Worm (Caenorhabditis elegans) whole organism, mixed stage, embryonic: Measurements from ENCODE around the gene Y81G3A.4.
"Not testable (repeated sequence)": the region's sequence is repeated elsewhere in the genome, so short reads cannot be mapped to it uniquely, and the experiment has no call there.

ENCODE experiments used
- M03D4.4 ChIP-seq: sonication (generic microtip); optimal IDR thresholded peaks from 2 replicates; lab custom pipeline; 2017; ENCODE audit warnings: mild to moderate bottlenecking, missing genetic modification characterization, missing compliant biosample characterization
- elt-3 ChIP-seq: fragments of 150-350 bp; optimal IDR thresholded peaks from 2 replicates; lab custom pipeline; 2014; ENCODE audit warnings: missing biosample characterization, missing genetic modification characterization
- hlh-1 ChIP-seq: fragments of 150-350 bp; optimal IDR thresholded peaks from 2 replicates; lab custom pipeline; 2014; ENCODE audit warnings: missing biosample characterization, missing genetic modification reagents, missing genetic modification characterization
- nhr-237 ChIP-seq: fragments of 150-350 bp; optimal IDR thresholded peaks from 2 replicates; lab custom pipeline; 2014; ENCODE audit warnings: missing biosample characterization, missing genetic modification characterization
- nhr-76 ChIP-seq: sonication (generic microtip); optimal IDR thresholded peaks from 2 replicates; lab custom pipeline; 2017; ENCODE audit warnings: missing biosample characterization, missing genetic modification characterization
- snpc-4 ChIP-seq: fragments of 150-350 bp; optimal IDR thresholded peaks from 2 replicates; lab custom pipeline; 2014; ENCODE audit warnings: missing biosample characterization, missing genetic modification characterization
- unc-39 ChIP-seq: fragments of 150-350 bp; optimal IDR thresholded peaks from 2 replicates; lab custom pipeline; 2014; ENCODE audit warnings: missing biosample characterization, missing genetic modification characterization
- unc-62 ChIP-seq: fragments of 150-350 bp; optimal IDR thresholded peaks from 2 replicates; lab custom pipeline; 2014; ENCODE audit warnings: missing biosample characterization, missing genetic modification reagents, missing genetic modification characterization

DNA sequence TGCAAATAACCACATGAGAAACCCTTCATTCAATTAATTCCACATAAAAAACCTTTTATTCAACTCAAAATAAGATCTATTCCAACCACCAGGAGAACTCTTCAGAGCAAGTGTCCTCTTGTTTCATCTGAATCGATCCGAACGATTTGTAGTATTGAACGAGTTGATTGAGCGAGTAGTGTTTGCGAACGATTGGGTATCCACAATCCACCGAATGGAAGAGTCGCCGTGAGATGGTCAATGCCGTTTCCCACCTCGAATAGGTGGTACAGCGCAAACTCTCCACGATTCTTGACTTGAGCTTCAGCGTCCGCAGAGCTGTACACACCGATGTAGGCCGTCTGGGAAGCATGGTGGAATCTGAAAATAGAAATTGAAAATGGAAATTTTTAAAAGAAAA, 8.8 kb upstream of the Y81G3A.4 start, which contains the start of gene Y81G3A.6:
- TF ChIP-seq elt-3; snpc-4 (tag; lab: Kevin White, UChicago); unc-39 (tag; lab: Kevin White, UChicago); M03D4.4 (tag; lab: Kevin White, UChicago); nhr-237 (tag; lab: Kevin White, UChicago); hlh-1 (tag; lab: Kevin White, UChicago); unc-62 (GFP tag; lab: Kevin White, UChicago); nhr-76 (tag; lab: Kevin White, UChicago): not testable (repeated sequence)
